Fruit fly (Drosophila melanogaster) whole organism, wandering third instar larva: ENCODE results near the gene CG31792.

ENCODE experiments used
- Abd-B ChIP-seq: fragments of >200 bp; optimal IDR thresholded peaks from 2 replicates; lab custom pipeline; 2017; ENCODE audit warnings: missing biosample characterization, missing genetic modification characterization
- CG32264 ChIP-seq: fragments of 200-800 bp; sonication (Bioruptor generic); optimal IDR thresholded peaks from 2 replicates; lab custom pipeline; 2016; ENCODE audit warnings: missing biosample characterization, missing genetic modification characterization
- CG9705 ChIP-seq: fragments of 200-800 bp; sonication (Bioruptor generic); optimal IDR thresholded peaks from 2 replicates; lab custom pipeline; 2018; ENCODE audit warnings: missing biosample characterization, mild to moderate bottlenecking, missing genetic modification characterization
- CrebA ChIP-seq: fragments of 200-800 bp; sonication (Bioruptor generic); optimal IDR thresholded peaks from 2 replicates; lab custom pipeline; 2016; ENCODE audit warnings: missing biosample characterization, mild to moderate bottlenecking, missing genetic modification characterization, borderline replicate concordance
- Dfd ChIP-seq: fragments of >200 bp; optimal IDR thresholded peaks from 2 replicates; lab custom pipeline; 2017; ENCODE audit warnings: missing biosample characterization, missing genetic modification characterization
- Dif ChIP-seq: fragments of 200-275, 200-300 bp; sonication (Bioruptor generic); optimal IDR thresholded peaks from 2 replicates; lab custom pipeline; 2018; ENCODE audit warnings: missing biosample characterization, missing genetic modification characterization; ENCODE audit not compliant: partially characterized antibody
- GATAd ChIP-seq: sonication (Bioruptor generic); optimal IDR thresholded peaks from 2 replicates; lab custom pipeline; 2016; ENCODE audit warnings: missing biosample characterization, missing genetic modification characterization
- HLH106 ChIP-seq: fragments of 200-800 bp; optimal IDR thresholded peaks from 3 replicates; lab custom pipeline; 2019; ENCODE audit warnings: missing biosample characterization, mild to moderate bottlenecking, missing genetic modification characterization, moderate library complexity
- Hnf4 ChIP-seq: fragments of 200-800 bp; sonication (Bioruptor generic); optimal IDR thresholded peaks from 2 replicates; lab custom pipeline; 2016; ENCODE audit warnings: missing biosample characterization, mild to moderate bottlenecking, missing genetic modification characterization
- Hr78 ChIP-seq: fragments of >200 bp; optimal IDR thresholded peaks from 2 replicates; lab custom pipeline; 2017; ENCODE audit warnings: missing biosample characterization, missing genetic modification characterization
- Hr83 ChIP-seq: fragments of 200-300 bp; sonication (Bioruptor generic); optimal IDR thresholded peaks from 2 replicates; lab custom pipeline; 2016; ENCODE audit warnings: missing biosample characterization, mild to moderate bottlenecking, missing genetic modification characterization, moderate library complexity; ENCODE audit not compliant: poor library complexity, severe bottlenecking
- Jra ChIP-seq: sonication (Bioruptor generic); optimal IDR thresholded peaks from 2 replicates; lab custom pipeline; 2016; ENCODE audit warnings: missing biosample characterization, missing genetic modification characterization
- Mio ChIP-seq: sonication (Bioruptor generic); optimal IDR thresholded peaks from 2 replicates; lab custom pipeline; 2016; ENCODE audit warnings: missing biosample characterization, missing genetic modification characterization
- Myc ChIP-seq: fragments of >200 bp; optimal IDR thresholded peaks from 2 replicates; lab custom pipeline; 2017
- N ChIP-seq: fragments of >200 bp; optimal IDR thresholded peaks from 2 replicates; lab custom pipeline; 2018; ENCODE audit warnings: missing biosample characterization, missing external identifiers, missing genetic modification characterization
- OdsH ChIP-seq: fragments of 200-800 bp; sonication (Bioruptor generic); optimal IDR thresholded peaks from 2 replicates; lab custom pipeline; 2016; ENCODE audit warnings: missing biosample characterization, mild to moderate bottlenecking, missing genetic modification characterization
- Rel ChIP-seq, 2 experiments: fragments of 200-800 bp; sonication (Bioruptor generic) in 1 of 2; optimal IDR thresholded peaks; 2 replicates in 1 of 2; 3 replicates in 1 of 2; lab custom pipeline; 2016 to 2019; ENCODE audit warnings: mild to moderate bottlenecking in 2 of 2, missing biosample characterization in 2 of 2, missing genetic modification characterization in 2 of 2, moderate library complexity in 1 of 2
- Sp1 ChIP-seq: fragments of 200-800 bp; sonication (Bioruptor generic); optimal IDR thresholded peaks from 3 replicates; lab custom pipeline; 2019; ENCODE audit warnings: missing biosample characterization, mild to moderate bottlenecking, missing genetic modification characterization, moderate library complexity
- Vsx2 ChIP-seq: fragments of 200-300, 225-300 bp; sonication (Bioruptor generic); optimal IDR thresholded peaks from 2 replicates; lab custom pipeline; 2018; ENCODE audit warnings: missing biosample characterization, missing genetic modification characterization; ENCODE audit not compliant: partially characterized antibody
- br ChIP-seq: fragments of 200-800 bp; sonication (Bioruptor generic); optimal IDR thresholded peaks from 2 replicates; lab custom pipeline; 2016; ENCODE audit warnings: missing biosample characterization, missing genetic modification characterization
- brk ChIP-seq: fragments of 200-800 bp; sonication (Bioruptor generic); optimal IDR thresholded peaks from 2 replicates; lab custom pipeline; 2016; ENCODE audit warnings: missing biosample characterization, mild to moderate bottlenecking, missing genetic modification characterization
- dl ChIP-seq, 2 experiments: fragments of 175-275, 200-275 bp in 1 of 2; fragments of 200-275 bp in 1 of 2; sonication (Bioruptor generic); optimal IDR thresholded peaks; lab custom pipeline; 2018; ENCODE audit warnings: mild to moderate bottlenecking in 2 of 2, missing biosample characterization in 2 of 2, missing genetic modification characterization in 2 of 2, moderate library complexity in 2 of 2; ENCODE audit not compliant: partially characterized antibody in 2 of 2, insufficient read depth in 1 of 2
- dmrt93B ChIP-seq: fragments of 200-800 bp; sonication (Bioruptor generic); optimal IDR thresholded peaks from 2 replicates; lab custom pipeline; 2018; ENCODE audit warnings: missing biosample characterization, mild to moderate bottlenecking, missing genetic modification characterization
- dsf ChIP-seq: sonication (Bioruptor generic); optimal IDR thresholded peaks from 2 replicates; lab custom pipeline; 2016; ENCODE audit warnings: missing biosample characterization, missing genetic modification characterization, borderline replicate concordance
- ey ChIP-seq: fragments of 200-800 bp; sonication (Bioruptor generic); optimal IDR thresholded peaks from 2 replicates; lab custom pipeline; 2016; ENCODE audit warnings: missing biosample characterization, missing genetic modification characterization
- foxo ChIP-seq, 2 experiments: fragments of 200-800 bp; sonication (Bioruptor generic); optimal IDR thresholded peaks; 2 replicates in 1 of 2; 3 replicates in 1 of 2; lab custom pipeline; 2016 to 2017; ENCODE audit warnings: missing biosample characterization in 2 of 2, missing genetic modification characterization in 2 of 2
- fru ChIP-seq: fragments of 200-800 bp; sonication (Bioruptor generic); optimal IDR thresholded peaks from 3 replicates; lab custom pipeline; 2016; ENCODE audit warnings: missing biosample characterization, mild to moderate bottlenecking, missing genetic modification characterization
- h ChIP-seq: fragments of 200-800 bp; sonication (Bioruptor generic); optimal IDR thresholded peaks from 3 replicates; lab custom pipeline; 2016; ENCODE audit warnings: missing biosample characterization, mild to moderate bottlenecking, missing genetic modification characterization
- jim ChIP-seq: fragments of 175-275, 200-325 bp; sonication (Bioruptor generic); optimal IDR thresholded peaks from 2 replicates; lab custom pipeline; 2016; ENCODE audit warnings: missing biosample characterization, mild to moderate bottlenecking, missing genetic modification characterization
- lola ChIP-seq: fragments of >200 bp; optimal IDR thresholded peaks from 2 replicates; lab custom pipeline; 2017; ENCODE audit warnings: missing biosample characterization, missing genetic modification characterization
- pan ChIP-seq: fragments of >200 bp; optimal IDR thresholded peaks from 2 replicates; lab custom pipeline; 2017
- psq ChIP-seq: fragments of 200-800 bp; sonication (Bioruptor generic); optimal IDR thresholded peaks from 3 replicates; lab custom pipeline; 2017; ENCODE audit warnings: missing biosample characterization, mild to moderate bottlenecking, missing genetic modification characterization, moderate library complexity
- rgr ChIP-seq: fragments of 200-800 bp; sonication (Bioruptor generic); optimal IDR thresholded peaks from 3 replicates; lab custom pipeline; 2016; ENCODE audit warnings: missing biosample characterization, mild to moderate bottlenecking, missing genetic modification characterization
- sage ChIP-seq: fragments of 200-800 bp; sonication (Bioruptor generic); optimal IDR thresholded peaks from 2 replicates; lab custom pipeline; 2016; ENCODE audit warnings: missing biosample characterization, mild to moderate bottlenecking, missing genetic modification characterization
- sv ChIP-seq: fragments of 200-800 bp; sonication (Bioruptor generic); optimal IDR thresholded peaks from 3 replicates; lab custom pipeline; 2016; ENCODE audit warnings: missing biosample characterization, missing genetic modification characterization
- tai ChIP-seq: sonication (Bioruptor generic); optimal IDR thresholded peaks from 2 replicates; lab custom pipeline; 2016; ENCODE audit warnings: missing biosample characterization, missing genetic modification characterization
- usp ChIP-seq: fragments of >200 bp; optimal IDR thresholded peaks from 2 replicates; lab custom pipeline; 2017; ENCODE audit warnings: missing biosample characterization, missing genetic modification characterization
- woc ChIP-seq: sonication (Bioruptor generic); optimal IDR thresholded peaks from 2 replicates; lab custom pipeline; 2016; ENCODE audit warnings: missing biosample characterization, mild to moderate bottlenecking, missing genetic modification characterization

The CG31792 gene

dm6 chr2L:18965367-18966213 lies 31.7 kb upstream of the CG31792 start:
- TF ChIP-seq dsf (GFP tag; lab: Kevin White, UChicago) = no peak
- no peak for TF ChIP-seq Hr83 (GFP tag; lab: Kevin White, UChicago)
- TF ChIP-seq Jra (GFP tag; lab: Kevin White, UChicago) = no peak
- no peak for TF ChIP-seq Rel (GFP tag; optimal IDR thresholded peaks at IDR 0.05; lab: Kevin White, UChicago)
- no peak for TF ChIP-seq Rel (tag; optimal IDR thresholded peaks at IDR 0.05; lab: Kevin White, UChicago)
- no peak for TF ChIP-seq Myc (lab: Kevin White, UChicago)
- no peak for TF ChIP-seq dmrt93B
- no peak for TF ChIP-seq h (GFP tag; lab: Kevin White, UChicago)
- no peak for TF ChIP-seq Dif (GFP tag; lab: Kevin White, UChicago)
- no peak for TF ChIP-seq lola (GFP tag; lab: Kevin White, UChicago)
- TF ChIP-seq tai (GFP tag; lab: Kevin White, UChicago) = no peak
- no peak for TF ChIP-seq foxo (GFP tag; optimal IDR thresholded peaks at IDR 0.05; lab: Kevin White, UChicago)
- no peak for TF ChIP-seq dl (GFP tag; optimal IDR thresholded peaks at IDR 0.05; lab: Kevin White, UChicago; ENCODE audit: insufficient read depth in 1 of 2, partially characterized antibody in 2 of 2)
- no peak for TF ChIP-seq fru (GFP tag; lab: Kevin White, UChicago)
- no peak for TF ChIP-seq Mio (GFP tag; lab: Kevin White, UChicago)
- no peak for TF ChIP-seq Hr78 (GFP tag; lab: Kevin White, UChicago)
- no peak for TF ChIP-seq N
- no peak for TF ChIP-seq jim (GFP tag; lab: Kevin White, UChicago)

dm6 chr2L:18966214-18966556 lies 31.1 kb upstream of the CG31792 start:
- TF ChIP-seq Sp1 (GFP tag; lab: Kevin White, UChicago) (no peak), dl (GFP tag; optimal IDR thresholded peaks at IDR 0.05; lab: Kevin White, UChicago; ENCODE audit: insufficient read depth in 1 of 2, partially characterized antibody in 2 of 2) (no peak), Mio (GFP tag; lab: Kevin White, UChicago) (no peak), HLH106 (peak; percentile 20), sage (GFP tag; lab: Kevin White, UChicago) (peak; percentile 29), psq (GFP tag; lab: Kevin White, UChicago) (no peak), ey (GFP tag; lab: Kevin White, UChicago) (peak; percentile 21), usp (no peak), N (no peak), CG32264 (GFP tag; lab: Kevin White, UChicago) (no peak), dmrt93B (no peak), jim (GFP tag; lab: Kevin White, UChicago) (no peak), CrebA (GFP tag; lab: Kevin White, UChicago) (no peak), dsf (GFP tag; lab: Kevin White, UChicago) (no peak), Hr83 (GFP tag; lab: Kevin White, UChicago) (no peak), foxo (GFP tag; optimal IDR thresholded peaks at IDR 0.05; lab: Kevin White, UChicago) (peak in 1 of 2 experiments; percentile 32), woc (GFP tag; lab: Kevin White, UChicago) (no peak), GATAd (GFP tag; lab: Kevin White, UChicago) (no peak), OdsH (GFP tag; lab: Kevin White, UChicago) (no peak), Jra (GFP tag; lab: Kevin White, UChicago) (no peak), h (GFP tag; lab: Kevin White, UChicago) (peak; percentile 63), Rel (GFP tag; optimal IDR thresholded peaks at IDR 0.05; lab: Kevin White, UChicago) (no peak), Rel (tag; optimal IDR thresholded peaks at IDR 0.05; lab: Kevin White, UChicago) (no peak), CG9705 (GFP tag; lab: Kevin White, UChicago) (no peak), Vsx2 (GFP tag; lab: Kevin White, UChicago) (no peak), Myc (lab: Kevin White, UChicago) (no peak), br (GFP tag; lab: Kevin White, UChicago) (peak; percentile 33), tai (GFP tag; lab: Kevin White, UChicago) (no peak), brk (GFP tag; lab: Kevin White, UChicago) (no peak), sv (GFP tag; lab: Kevin White, UChicago) (peak; percentile 76), Dfd (GFP tag; lab: Kevin White, UChicago) (no peak), lola (GFP tag; lab: Kevin White, UChicago) (no peak), rgr (GFP tag; lab: Kevin White, UChicago) (peak; percentile 25), pan (lab: Kevin White, UChicago) (no peak), Hnf4 (GFP tag; lab: Kevin White, UChicago) (no peak), fru (GFP tag; lab: Kevin White, UChicago) (no peak), Dif (GFP tag; lab: Kevin White, UChicago) (no peak), Abd-B (GFP tag; lab: Kevin White, UChicago) (no peak), Hr78 (GFP tag; lab: Kevin White, UChicago) (no peak)
